Worm (Caenorhabditis elegans): ENCODE data around the gene C26E1.2.

The C26E1.2 gene

DNA sequence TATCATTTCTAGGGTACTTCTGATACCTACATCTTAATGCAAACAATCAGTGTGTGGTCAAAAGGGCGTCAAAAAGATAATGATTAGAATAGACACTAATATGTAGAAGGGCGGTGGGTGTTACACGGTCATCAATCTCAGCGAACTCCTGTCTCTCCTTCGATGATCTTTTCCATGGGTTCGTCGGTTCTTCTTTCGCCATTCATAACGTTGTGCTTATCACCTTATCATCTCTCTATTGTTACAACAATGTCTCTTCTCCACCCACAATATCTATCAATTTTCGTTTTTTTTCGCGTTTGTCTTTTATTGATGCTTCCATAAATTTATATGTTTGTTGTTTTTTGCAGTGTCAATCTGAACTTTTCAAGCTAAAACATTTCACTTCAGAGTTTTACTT is 3.5 kb upstream of the C26E1.2 start, which contains the start of gene ceh-79:
ceh-79 (plus strand) TSS at position 391 of the 400 bp plus-strand sequence.
- no peak for TF ChIP-seq hmg-11 (tag; optimal IDR thresholded peaks at IDR 0.05)
- TF ChIP-seq elt-2 (tag; optimal IDR thresholded peaks at IDR 0.05) = peak; percentile 57

DNA sequence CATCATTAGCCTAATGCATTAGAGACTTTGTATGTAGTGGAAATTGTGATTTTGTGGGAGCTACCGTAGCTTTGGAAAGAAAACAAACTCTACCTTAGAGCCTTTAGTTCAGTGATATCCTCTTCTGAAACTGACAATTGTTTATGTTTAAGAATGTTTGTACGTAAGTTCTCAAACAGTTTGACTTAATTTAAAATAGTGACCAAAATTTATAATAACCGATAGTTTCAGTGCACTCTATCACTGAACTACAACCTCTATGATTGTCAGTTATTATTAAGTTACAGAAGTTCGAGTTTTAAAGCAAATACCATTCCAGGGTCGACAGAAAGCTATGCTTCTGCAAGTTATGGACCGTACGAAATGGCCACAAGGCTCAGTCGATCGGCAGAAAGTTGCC is 3.7 kb downstream of the C26E1.2 start, which contains the start of gene C50B6.1:
C50B6.1 (plus strand) TSS at position 301 of the 400 bp plus-strand sequence.
- TF ChIP-seq fkh-2 (tag; optimal IDR thresholded peaks at IDR 0.05) = no peak
- TF ChIP-seq snpc-4 (tag; optimal IDR thresholded peaks at IDR 0.05) = no peak
- TF ChIP-seq lsy-12 (tag; optimal IDR thresholded peaks at IDR 0.05) = no peak
- TF ChIP-seq nhr-11 (tag; optimal IDR thresholded peaks at IDR 0.05) = no peak
- TF ChIP-seq skn-1 (tag; optimal IDR thresholded peaks at IDR 0.05) = no peak
- TF ChIP-seq daf-12 (tag; optimal IDR thresholded peaks at IDR 0.05) = no peak
- no peak for TF ChIP-seq elt-2 (tag; optimal IDR thresholded peaks at IDR 0.05)
- TF ChIP-seq elt-3 (tag; optimal IDR thresholded peaks at IDR 0.05) = no peak
- no peak for TF ChIP-seq hmg-11 (tag; optimal IDR thresholded peaks at IDR 0.05)
- no peak for TF ChIP-seq egl-5 (tag; optimal IDR thresholded peaks at IDR 0.05)
- TF ChIP-seq tbx-2 (tag; optimal IDR thresholded peaks at IDR 0.05) = no peak
- TF ChIP-seq nhr-28 (tag; optimal IDR thresholded peaks at IDR 0.05) = no peak
- TF ChIP-seq mml-1 (tag; optimal IDR thresholded peaks at IDR 0.05) = no peak
- TF ChIP-seq eor-1 (tag; optimal IDR thresholded peaks at IDR 0.05) = no peak

DNA sequence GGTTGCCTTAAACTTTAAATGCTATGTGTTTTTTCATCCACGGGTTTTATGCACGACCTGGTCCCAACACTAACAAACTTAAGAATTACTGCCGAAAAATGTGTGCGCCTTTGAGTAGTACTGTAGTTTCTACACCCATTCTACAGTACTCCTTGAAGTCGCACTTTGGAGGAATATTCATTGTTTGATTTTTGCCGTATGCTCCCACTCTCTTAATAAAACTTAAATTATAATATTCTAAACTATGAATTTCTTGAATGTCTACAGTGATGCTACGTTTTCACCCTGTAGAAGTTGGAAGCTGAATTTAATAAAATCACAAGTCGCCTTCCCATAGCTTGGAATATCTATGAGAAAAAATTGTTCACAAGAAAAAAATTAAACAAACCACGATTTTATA is 4.9 kb downstream of the C26E1.2 start:
- TF ChIP-seq fkh-10 (GFP tag; optimal IDR thresholded peaks at IDR 0.05) (no peak), aly-2 (tag; optimal IDR thresholded peaks at IDR 0.05) (no peak), unc-62 (GFP tag; optimal IDR thresholded peaks at IDR 0.05) (no peak), zag-1 (tag; optimal IDR thresholded peaks at IDR 0.05) (no peak), ceh-16 (tag; optimal IDR thresholded peaks at IDR 0.05) (no peak), ama-1 (optimal IDR thresholded peaks at IDR 0.05) (no peak), nhr-23 (tag; optimal IDR thresholded peaks at IDR 0.05) (no peak), lsy-12 (tag; optimal IDR thresholded peaks at IDR 0.05) (no peak), jun-1 (tag; optimal IDR thresholded peaks at IDR 0.05) (no peak), nhr-28 (tag; optimal IDR thresholded peaks at IDR 0.05) (no peak), elt-1 (tag; optimal IDR thresholded peaks at IDR 0.05) (no peak), pqm-1 (tag; optimal IDR thresholded peaks at IDR 0.05) (no peak), mdl-1 (tag; optimal IDR thresholded peaks at IDR 0.05) (no peak)

DNA sequence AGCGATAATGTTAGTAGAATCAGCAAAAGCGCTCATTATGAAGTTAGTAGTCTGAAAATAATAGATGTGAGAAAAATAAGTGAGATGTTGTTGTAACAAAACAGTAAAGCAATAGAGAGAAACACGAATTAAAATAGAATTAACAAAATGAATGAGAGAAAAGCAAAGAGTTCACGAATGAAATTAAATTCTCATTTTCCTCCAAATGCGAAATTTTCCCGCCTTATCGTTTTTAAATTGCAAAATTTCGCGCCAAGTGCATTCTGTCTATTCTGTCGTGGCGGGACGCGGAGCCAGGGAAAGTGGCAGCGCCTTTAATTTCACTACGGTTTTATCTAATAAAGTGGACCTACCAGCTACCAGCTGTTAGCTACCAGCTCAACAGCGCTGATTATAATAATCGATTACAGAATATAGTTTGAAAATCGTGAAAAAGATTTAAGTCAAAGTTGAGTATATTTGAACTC is 7.3 kb downstream of the C26E1.2 start, which contains the start of gene nasp-2:
nasp-2 (minus strand) TSS at position 51 of the 467 bp plus-strand sequence.
- TF ChIP-seq fos-1 (tag; optimal IDR thresholded peaks at IDR 0.05) = no peak
- TF ChIP-seq elt-1 (tag; optimal IDR thresholded peaks at IDR 0.05) = no peak
- TF ChIP-seq nfya-1 (tag; optimal IDR thresholded peaks at IDR 0.05; ENCODE audit: insufficient read depth) = no peak
- peak; percentile 37 for TF ChIP-seq pha-4 (tag; optimal IDR thresholded peaks at IDR 0.05)
- no peak for TF ChIP-seq nhr-77 (tag; optimal IDR thresholded peaks at IDR 0.05)
- TF ChIP-seq nhr-43 (tag; optimal IDR thresholded peaks at IDR 0.05; ENCODE audit: poor library complexity, severe bottlenecking) = peak; percentile 3
- peak; percentile 44 for TF ChIP-seq lin-15B (tag; optimal IDR thresholded peaks at IDR 0.05)
- peak; percentile 20 for TF ChIP-seq elt-2 (tag; optimal IDR thresholded peaks at IDR 0.05)
- no peak for TF ChIP-seq elt-3 (tag; optimal IDR thresholded peaks at IDR 0.05)
- TF ChIP-seq unc-62 (GFP tag; optimal IDR thresholded peaks at IDR 0.05) = no peak
- TF ChIP-seq nhr-237 (tag; optimal IDR thresholded peaks at IDR 0.05) = no peak
- no peak for TF ChIP-seq nhr-11 (tag; optimal IDR thresholded peaks at IDR 0.05)

DNA sequence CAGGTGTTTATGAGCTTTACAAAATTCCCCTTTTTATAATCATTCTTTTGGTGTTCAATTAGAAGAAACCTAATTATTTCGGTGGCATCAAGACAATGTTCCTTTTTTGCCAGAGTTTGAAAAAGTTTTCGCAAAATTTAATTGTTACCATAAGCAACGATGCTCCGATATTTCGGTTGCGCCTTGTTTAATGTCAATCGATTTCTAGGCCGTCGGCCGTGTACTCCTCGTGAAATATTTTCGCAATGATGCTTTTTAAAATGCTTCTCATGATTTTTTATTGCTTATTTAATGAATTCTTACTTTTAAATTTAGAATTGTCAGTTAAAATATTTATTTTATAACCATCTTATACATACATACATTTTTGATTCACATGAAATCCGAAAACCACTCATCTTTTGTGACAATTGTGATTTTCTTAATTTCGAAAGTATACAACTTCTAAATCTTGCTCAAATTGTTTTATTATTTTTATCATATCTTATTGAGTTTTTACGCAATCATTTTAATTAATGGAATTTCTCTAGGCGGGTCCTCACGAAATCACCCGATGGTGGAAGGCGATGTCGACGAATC is 8.2 kb downstream of the C26E1.2 start, which contains the start of gene C50B6.3:
C50B6.3 (plus strand) TSS at position 529 of the 579 bp plus-strand sequence.
- peak; percentile 14 for TF ChIP-seq elt-2 (tag; optimal IDR thresholded peaks at IDR 0.05)
- no peak for TF ChIP-seq unc-39 (tag; optimal IDR thresholded peaks at IDR 0.05)
- TF ChIP-seq R02D3.7 (tag; optimal IDR thresholded peaks at IDR 0.05) = peak; percentile 35
- no peak for TF ChIP-seq eor-1 (tag; optimal IDR thresholded peaks at IDR 0.05)
- TF ChIP-seq lin-39 (tag; optimal IDR thresholded peaks at IDR 0.05) = peak; percentile 75
- no peak for TF ChIP-seq ZK546.5 (tag; optimal IDR thresholded peaks at IDR 0.05)
- no peak for TF ChIP-seq egl-27 (tag; optimal IDR thresholded peaks at IDR 0.05)
- peak; percentile 83 for TF ChIP-seq pha-4 (tag; optimal IDR thresholded peaks at IDR 0.05)
- TF ChIP-seq lsy-12 (tag; optimal IDR thresholded peaks at IDR 0.05) = peak; percentile 82
- no peak for TF ChIP-seq ztf-4 (tag; optimal IDR thresholded peaks at IDR 0.05)
- peak; percentile 28 for TF ChIP-seq hmg-11 (tag; optimal IDR thresholded peaks at IDR 0.05)
- no peak for TF ChIP-seq fkh-10 (GFP tag; optimal IDR thresholded peaks at IDR 0.05)
- TF ChIP-seq ceh-9 (tag; optimal IDR thresholded peaks at IDR 0.05) = no peak
- TF ChIP-seq ceh-16 (tag; optimal IDR thresholded peaks at IDR 0.05) = no peak
- TF ChIP-seq elt-3 (tag; optimal IDR thresholded peaks at IDR 0.05) = no peak
- TF ChIP-seq tbx-2 (tag; optimal IDR thresholded peaks at IDR 0.05) = peak; percentile 4
- TF ChIP-seq ama-1 (optimal IDR thresholded peaks at IDR 0.05) = no peak
- TF ChIP-seq nhr-28 (tag; optimal IDR thresholded peaks at IDR 0.05) = no peak
- peak; percentile 52 for TF ChIP-seq jun-1 (tag; optimal IDR thresholded peaks at IDR 0.05)
- no peak for TF ChIP-seq aly-2 (tag; optimal IDR thresholded peaks at IDR 0.05)
- TF ChIP-seq skn-1 (tag; optimal IDR thresholded peaks at IDR 0.05) = peak; percentile 2
- no peak for TF ChIP-seq nhr-76 (tag; optimal IDR thresholded peaks at IDR 0.05)
- TF ChIP-seq nhr-67 (tag; optimal IDR thresholded peaks at IDR 0.05) = no peak
- TF ChIP-seq nhr-43 (tag; optimal IDR thresholded peaks at IDR 0.05; ENCODE audit: poor library complexity, severe bottlenecking) = peak; percentile 94
- no peak for TF ChIP-seq fkh-2 (tag; optimal IDR thresholded peaks at IDR 0.05)
- TF ChIP-seq zag-1 (tag; optimal IDR thresholded peaks at IDR 0.05) = no peak
- TF ChIP-seq nhr-77 (tag; optimal IDR thresholded peaks at IDR 0.05) = no peak
- TF ChIP-seq nfya-1 (tag; optimal IDR thresholded peaks at IDR 0.05; ENCODE audit: insufficient read depth) = peak; percentile 78
- no peak for TF ChIP-seq nhr-237 (tag; optimal IDR thresholded peaks at IDR 0.05)
- TF ChIP-seq unc-62 (GFP tag; optimal IDR thresholded peaks at IDR 0.05) = no peak
